Fruit fly (Drosophila melanogaster) whole organism, embryonic: ENCODE measurements around the gene CG31087.
A peak's percentile ranks its signal among the peaks of the same experiment; 100 is the strongest.

Source experiments
- CG10543 ChIP-seq: fragments of 200-800 bp; sonication (Bioruptor generic); optimal IDR thresholded peaks from 3 replicates; lab custom pipeline; 2017; ENCODE audit warnings: missing biosample characterization, mild to moderate bottlenecking, missing genetic modification characterization, moderate library complexity
- CG11456 ChIP-seq: fragments of 200-800 bp; sonication (Bioruptor generic); IDR thresholded peaks from 3 replicates; pipeline ENCODE4 v1.3.6; 2022; ENCODE audit warnings: missing biosample characterization, missing genetic modification characterization
- CG12155 ChIP-seq: fragments of 200-800 bp; sonication (Bioruptor generic); optimal IDR thresholded peaks from 3 replicates; lab custom pipeline; 2016; ENCODE audit warnings: missing biosample characterization, missing genetic modification characterization
- CG13123 ChIP-seq: fragments of 200-800 bp; sonication (Bioruptor generic); optimal IDR thresholded peaks from 2 replicates; lab custom pipeline; 2016; ENCODE audit warnings: missing biosample characterization, missing genetic modification characterization
- CG13424 ChIP-seq: fragments of 200-800 bp; sonication (Bioruptor generic); optimal IDR thresholded peaks from 2 replicates; lab custom pipeline; 2019; ENCODE audit warnings: missing biosample characterization, mild to moderate bottlenecking, missing genetic modification characterization, moderate library complexity
- CG14050 ChIP-seq: fragments of 200-800 bp; sonication (Bioruptor generic); IDR thresholded peaks from 3 replicates; pipeline ENCODE4 v1.3.6; 2022; ENCODE audit warnings: missing biosample characterization, missing genetic modification characterization
- CG1602 ChIP-seq: fragments of 200-800 bp; sonication (Bioruptor generic); optimal IDR thresholded peaks from 3 replicates; lab custom pipeline; 2016; ENCODE audit warnings: missing biosample characterization, missing genetic modification characterization
- CG16813 ChIP-seq: fragments of 200-800 bp; sonication (Bioruptor generic); IDR thresholded peaks from 3 replicates; pipeline ENCODE4 v1.3.6; 2022; ENCODE audit warnings: missing biosample characterization, missing genetic modification characterization; ENCODE audit not compliant: partially characterized antibody
- CG1832 ChIP-seq: fragments of 200-800 bp; sonication (Bioruptor generic); optimal IDR thresholded peaks from 2 replicates; lab custom pipeline; 2017; ENCODE audit warnings: missing biosample characterization, mild to moderate bottlenecking, missing genetic modification characterization, inconsistent platforms
- CG2678 ChIP-seq: fragments of 200-800 bp; sonication (Bioruptor generic); optimal IDR thresholded peaks from 3 replicates; lab custom pipeline; 2019; ENCODE audit warnings: missing biosample characterization, mild to moderate bottlenecking, missing genetic modification characterization, moderate library complexity
- CG34422 ChIP-seq: fragments of 200-800 bp; sonication (Bioruptor generic); IDR thresholded peaks from 3 replicates; pipeline ENCODE4 v1.3.6; 2022; ENCODE audit warnings: missing biosample characterization, missing genetic modification characterization
- CG4730 ChIP-seq: fragments of 200-800 bp; sonication (Bioruptor generic); IDR thresholded peaks from 2 replicates; pipeline ENCODE4 v1.3.6; 2022; ENCODE audit warnings: missing biosample characterization, missing genetic modification characterization
- CG4854 ChIP-seq: fragments of 200-800 bp; sonication (Bioruptor generic); optimal IDR thresholded peaks from 2 replicates; lab custom pipeline; 2016; ENCODE audit warnings: missing biosample characterization, missing genetic modification characterization, inconsistent platforms
- CG6175 ChIP-seq: fragments of 200-800 bp; sonication (Bioruptor generic); IDR thresholded peaks from 3 replicates; pipeline ENCODE4 v1.3.6; 2022; ENCODE audit warnings: missing biosample characterization, missing genetic modification characterization
- CG6272 ChIP-seq: fragments of 200-800 bp; sonication (Bioruptor generic); IDR thresholded peaks from 2 replicates; pipeline ENCODE4 v1.3.6; 2022; ENCODE audit warnings: missing biosample characterization, missing genetic modification characterization
- CG6854 ChIP-seq: fragments of 200-800 bp; sonication (Bioruptor generic); optimal IDR thresholded peaks from 3 replicates; lab custom pipeline; 2017; ENCODE audit warnings: missing biosample characterization, mild to moderate bottlenecking, missing genetic modification characterization
- CG9215 ChIP-seq: fragments of 200-800 bp; sonication (Bioruptor generic); IDR thresholded peaks from 2 replicates; pipeline ENCODE4 v1.3.6; 2022; ENCODE audit warnings: missing biosample characterization, missing genetic modification characterization
- Hr78 ChIP-seq, 2 experiments: fragments of 200-800 bp in 1 of 2; fragments of >200 bp in 1 of 2; sonication (Bioruptor generic) in 1 of 2; optimal IDR thresholded peaks; 2 replicates each; lab custom pipeline; 2017 to 2019; ENCODE audit warnings: missing biosample characterization in 2 of 2, missing genetic modification characterization in 2 of 2, mild to moderate bottlenecking in 1 of 2, moderate library complexity in 1 of 2
- Hsf ChIP-seq: fragments of 200-800 bp; sonication (Bioruptor generic); optimal IDR thresholded peaks from 3 replicates; lab custom pipeline; 2016; ENCODE audit warnings: missing biosample characterization, missing genetic modification characterization
- MESR4 ChIP-seq: fragments of 200-800 bp; sonication (Bioruptor generic); optimal IDR thresholded peaks from 2 replicates; lab custom pipeline; 2018; ENCODE audit warnings: missing biosample characterization, mild to moderate bottlenecking, missing genetic modification characterization, moderate library complexity
- Med ChIP-seq: fragments of 200-800 bp; sonication (Bioruptor generic); peaks from one replicate; lab custom pipeline; 2016; ENCODE audit warnings: missing biosample characterization, missing genetic modification characterization, mild to moderate bottlenecking, inconsistent platforms, moderate library complexity
- NC2α ChIP-seq: fragments of 200-800 bp; sonication (Bioruptor generic); optimal IDR thresholded peaks from 2 replicates; lab custom pipeline; 2016; ENCODE audit warnings: missing biosample characterization, missing genetic modification characterization
- NfI ChIP-seq: fragments of 200-800 bp; sonication (Bioruptor generic); optimal IDR thresholded peaks from 3 replicates; lab custom pipeline; 2018; ENCODE audit warnings: missing biosample characterization, mild to moderate bottlenecking, missing genetic modification characterization, moderate library complexity
- Oaz ChIP-seq: fragments of 200-800 bp; sonication (Bioruptor generic); IDR thresholded peaks from 2 replicates; pipeline ENCODE4 v1.3.6; 2022; ENCODE audit warnings: missing biosample characterization, missing genetic modification characterization
- Pdp1 ChIP-seq, 2 experiments: fragments of 200-800 bp; sonication (Bioruptor generic); optimal IDR thresholded peaks; 3 replicates each; lab custom pipeline; 2016; ENCODE audit warnings: missing biosample characterization in 2 of 2, missing genetic modification characterization in 2 of 2, mild to moderate bottlenecking in 1 of 2, moderate library complexity in 1 of 2
- Ptx1 ChIP-seq: fragments of 200-800 bp; sonication (Bioruptor generic); IDR thresholded peaks from 2 replicates; pipeline ENCODE4 v1.3.6; 2022; ENCODE audit warnings: missing biosample characterization, missing genetic modification characterization
- Trl ChIP-seq, 3 experiments: fragments of >200 bp in 2 of 3; fragments of 200-800 bp in 1 of 3; sonication (Bioruptor generic) in 1 of 3; optimal IDR thresholded peaks; 2 replicates in 1 of 3; 3 replicates in 2 of 3; lab custom pipeline; 2016 to 2017; ENCODE audit warnings: missing biosample characterization in 1 of 3, missing genetic modification characterization in 1 of 3
- bab2 ChIP-seq: fragments of 200-800 bp; sonication (Bioruptor generic); optimal IDR thresholded peaks from 2 replicates; lab custom pipeline; 2016; ENCODE audit warnings: missing biosample characterization, missing genetic modification characterization
- da ChIP-seq: fragments of 200-800 bp; sonication (Bioruptor generic); optimal IDR thresholded peaks from 2 replicates; lab custom pipeline; 2016; ENCODE audit warnings: missing biosample characterization, missing genetic modification characterization
- emc ChIP-seq: fragments of 200-800 bp; sonication (Bioruptor generic); optimal IDR thresholded peaks from 2 replicates; lab custom pipeline; 2016; ENCODE audit warnings: missing biosample characterization, missing genetic modification characterization
- exex ChIP-seq: fragments of 200-800 bp; sonication (Bioruptor generic); optimal IDR thresholded peaks from 4 replicates; lab custom pipeline; 2018; ENCODE audit warnings: missing biosample characterization, mild to moderate bottlenecking, missing genetic modification characterization, moderate library complexity
- gfzf ChIP-seq: fragments of 200-800 bp; sonication (Bioruptor generic); optimal IDR thresholded peaks from 2 replicates; lab custom pipeline; 2016; ENCODE audit warnings: missing biosample characterization, mild to moderate bottlenecking, missing genetic modification characterization, moderate library complexity
- grn ChIP-seq: fragments of 200-800 bp; sonication (Bioruptor generic); optimal IDR thresholded peaks from 3 replicates; lab custom pipeline; 2017; ENCODE audit warnings: missing biosample characterization, missing genetic modification characterization
- lab ChIP-seq: fragments of 200-800 bp; sonication (Bioruptor generic); optimal IDR thresholded peaks from 3 replicates; lab custom pipeline; 2017; ENCODE audit warnings: missing biosample characterization, missing genetic modification characterization, mild to moderate bottlenecking, moderate library complexity, missing genetic modification reagents
- nau ChIP-seq: fragments of 200-800 bp; sonication (Bioruptor generic); optimal IDR thresholded peaks from 3 replicates; lab custom pipeline; 2017; ENCODE audit warnings: missing biosample characterization, mild to moderate bottlenecking, missing genetic modification characterization, missing genetic modification reagents
- peb ChIP-seq: fragments of 200-800 bp; sonication (Bioruptor generic); IDR thresholded peaks from 2 replicates; pipeline ENCODE4 v1.3.6; 2022; ENCODE audit warnings: missing biosample characterization, missing genetic modification characterization
- pho ChIP-seq: fragments of 200-800 bp; sonication (Bioruptor generic); optimal IDR thresholded peaks from 2 replicates; lab custom pipeline; 2016; ENCODE audit warnings: missing biosample characterization, missing genetic modification characterization
- run ChIP-seq: fragments of 200-800 bp; sonication (Bioruptor generic); optimal IDR thresholded peaks from 3 replicates; lab custom pipeline; 2018; ENCODE audit warnings: missing biosample characterization, mild to moderate bottlenecking, missing genetic modification characterization
- salm ChIP-seq: fragments of 200-800 bp; sonication (Bioruptor generic); optimal IDR thresholded peaks from 2 replicates; lab custom pipeline; 2018; ENCODE audit warnings: missing biosample characterization, mild to moderate bottlenecking, missing genetic modification characterization
- shn ChIP-seq: fragments of 200-800 bp; sonication (Bioruptor generic); optimal IDR thresholded peaks from 3 replicates; lab custom pipeline; 2016; ENCODE audit warnings: missing biosample characterization, missing genetic modification characterization
- sob ChIP-seq: fragments of 200-800 bp; sonication (Bioruptor generic); IDR thresholded peaks from 2 replicates; pipeline ENCODE4 v1.3.6; 2022; ENCODE audit warnings: missing biosample characterization, missing genetic modification characterization
- sqz ChIP-seq: fragments of 200-800 bp; sonication (Bioruptor generic); optimal IDR thresholded peaks from 3 replicates; lab custom pipeline; 2018; ENCODE audit warnings: missing biosample characterization, mild to moderate bottlenecking, missing genetic modification characterization
- stwl ChIP-seq: fragments of 200-800 bp; sonication (Bioruptor generic); optimal IDR thresholded peaks from 3 replicates; lab custom pipeline; 2018; ENCODE audit warnings: missing biosample characterization, mild to moderate bottlenecking, missing genetic modification characterization, moderate library complexity
- sug ChIP-seq: fragments of 200-800 bp; optimal IDR thresholded peaks from 2 replicates; lab custom pipeline; 2019; ENCODE audit warnings: missing biosample characterization, mild to moderate bottlenecking, missing genetic modification characterization, moderate library complexity
- tgo ChIP-seq: fragments of 200-800 bp; sonication (Bioruptor generic); IDR thresholded peaks from 3 replicates; pipeline ENCODE4 v1.3.6; 2022; ENCODE audit warnings: missing biosample characterization, missing genetic modification characterization
- wdn ChIP-seq: fragments of 200-800 bp; sonication (Bioruptor generic); IDR thresholded peaks from 2 replicates; pipeline ENCODE4 v1.3.6; 2022; ENCODE audit warnings: missing biosample characterization, missing genetic modification characterization

CG31087 gene

dm6 chr3R:25287128-25287527 is 26.5 kb downstream of the CG31087 start, which contains the start of gene CG13658 (continued):
- no peak for TF ChIP-seq peb (GFP tag; lab: Robert Waterston, UW)
- no peak for TF ChIP-seq CG34422 (GFP tag; lab: Robert Waterston, UW)
- no peak for TF ChIP-seq da (GFP tag; lab: Kevin White, UChicago)
- TF ChIP-seq exex (tag; lab: Kevin White, UChicago), result peak; percentile 69
- TF ChIP-seq CG1602 (GFP tag; lab: Kevin White, UChicago), result no peak
- TF ChIP-seq NfI, result no peak
- no peak for TF ChIP-seq CG6272 (GFP tag; lab: Robert Waterston, UW)
- no peak for TF ChIP-seq emc (GFP tag; lab: Kevin White, UChicago)
- TF ChIP-seq Oaz (GFP tag; lab: Robert Waterston, UW), result no peak
- TF ChIP-seq MESR4 (GFP tag; lab: Kevin White, UChicago), result no peak
- TF ChIP-seq Trl (optimal IDR thresholded peaks at IDR 0.05; lab: Kevin White, UChicago), result peak in 1 of 2 experiments; percentile 16
- no peak for TF ChIP-seq Trl (GFP tag; optimal IDR thresholded peaks at IDR 0.05; lab: Kevin White, UChicago)
- no peak for TF ChIP-seq CG12155
- no peak for TF ChIP-seq gfzf (GFP tag; lab: Kevin White, UChicago)
- no peak for TF ChIP-seq CG13123
- TF ChIP-seq CG6854 (GFP tag; lab: Kevin White, UChicago), result no peak
- no peak for TF ChIP-seq NC2α (GFP tag; lab: Kevin White, UChicago)

dm6 chr3R:25285173-25285572 is 28.5 kb downstream of the CG31087 start, which contains the start of gene CG31104:
CG31104 (plus strand) TSS chr3R:25285473.
- TF ChIP-seq CG11456 (GFP tag; lab: Robert Waterston, UW) (no peak), CG4730 (GFP tag; lab: Robert Waterston, UW) (no peak), pho (GFP tag; lab: Kevin White, UChicago) (no peak), exex (tag; lab: Kevin White, UChicago) (peak; percentile 22)

dm6 chr3R:25283209-25283670 is 30.4 kb downstream of the CG31087 start, which contains the start of gene CG31300:
CG31300 (plus strand) TSS chr3R:25283620.
- TF ChIP-seq sug (tag; lab: Kevin White, UChicago), result peak; percentile 18
- peak in 1 of 2 experiments; percentile 59 for TF ChIP-seq Pdp1 (GFP tag; optimal IDR thresholded peaks at IDR 0.05; lab: Kevin White, UChicago)
- TF ChIP-seq bab2 (GFP tag; lab: Kevin White, UChicago), result no peak
- TF ChIP-seq run (tag; lab: Kevin White, UChicago), result peak; percentile 69
- TF ChIP-seq tgo, result no peak
- peak in 1 of 2 experiments; percentile 57 for TF ChIP-seq Hr78 (GFP tag; optimal IDR thresholded peaks at IDR 0.05; lab: Kevin White, UChicago)
- no peak for TF ChIP-seq Hsf (GFP tag; lab: Kevin White, UChicago)
- TF ChIP-seq sob (GFP tag; lab: Robert Waterston, UW), result no peak
- TF ChIP-seq CG9215 (GFP tag; lab: Robert Waterston, UW), result no peak
- no peak for TF ChIP-seq wdn (GFP tag; lab: Robert Waterston, UW)
- no peak for TF ChIP-seq nau (GFP tag; lab: Kevin White, UChicago)
- TF ChIP-seq sqz (GFP tag; lab: Kevin White, UChicago), result no peak
- TF ChIP-seq exex (tag; lab: Kevin White, UChicago), result peak; percentile 37
- no peak for TF ChIP-seq shn (GFP tag; lab: Kevin White, UChicago)
- peak; percentile 68 for TF ChIP-seq grn
- TF ChIP-seq CG2678 (tag; lab: Kevin White, UChicago), result no peak

- TF ChIP-seq lab (peak; percentile 83), CG4854 (no peak), CG16813 (GFP tag; lab: Robert Waterston, UW) (no peak), CG6175 (no peak), salm (tag; lab: Kevin White, UChicago) (peak; percentile 16), CG14050 (GFP tag; lab: Robert Waterston, UW) (0 out of 3 replicates have a peak, but pooled peaks have one; percentile 13), stwl (tag; lab: Kevin White, UChicago) (no peak), CG1832 (GFP tag; lab: Kevin White, UChicago) (no peak), CG10543 (GFP tag; lab: Kevin White, UChicago) (peak; percentile 72), Ptx1 (GFP tag; lab: Robert Waterston, UW) (no peak), CG13424 (tag; lab: Kevin White, UChicago) (peak; percentile 52), CG6854 (GFP tag; lab: Kevin White, UChicago) (peak; percentile 40), Med (GFP tag; lab: Kevin White, UChicago) (no peak)
These were observed 32.5 kb downstream of the CG31087 start, which contains the start of gene CG11892 for dm6 chr3R:25281165-25281564. CG11892 (plus strand) TSS chr3R:25281548.
